Worm (Caenorhabditis elegans): ENCODE results near the gene hse-5.

- TF ChIP-seq sptf-1 (tag; optimal IDR thresholded peaks at IDR 0.05) (no peak), snpc-4 (tag; optimal IDR thresholded peaks at IDR 0.05) (no peak), pha-4 (tag; optimal IDR thresholded peaks at IDR 0.05) (no peak), unc-39 (tag; optimal IDR thresholded peaks at IDR 0.05) (no peak), unc-62 (GFP tag; optimal IDR thresholded peaks at IDR 0.05) (no peak), tbx-8 (GFP tag; optimal IDR thresholded peaks at IDR 0.05) (no peak), nhr-76 (tag; optimal IDR thresholded peaks at IDR 0.05) (no peak)
Measured at ce11 chrIII:4398463-4398862, 53.3 kb downstream of the hse-5 start, which contains the start of gene R07E5.6.
